Worm (Caenorhabditis elegans) whole organism, L2 larva: ENCODE measurements around the gene ZC395.11.

ENCODE experiments used
- F13H6.1 ChIP-seq: sonication (generic microtip); optimal IDR thresholded peaks from 2 replicates; lab custom pipeline; 2016; ENCODE audit warnings: missing genetic modification characterization, missing compliant biosample characterization
- R02D3.7 ChIP-seq: fragments of 150-350 bp; optimal IDR thresholded peaks from 2 replicates; lab custom pipeline; 2014; ENCODE audit warnings: missing biosample characterization, missing genetic modification characterization
- ZK546.5 ChIP-seq: sonication (generic microtip); optimal IDR thresholded peaks from 2 replicates; lab custom pipeline; 2017; ENCODE audit warnings: missing biosample characterization, missing genetic modification characterization
- ceh-82 ChIP-seq: fragments of 150-350 bp; optimal IDR thresholded peaks from 2 replicates; lab custom pipeline; 2014; ENCODE audit warnings: missing biosample characterization, missing genetic modification characterization
- lin-13 ChIP-seq: fragments of 150-350 bp; optimal IDR thresholded peaks from 2 replicates; lab custom pipeline; 2014; ENCODE audit warnings: missing biosample characterization, missing genetic modification reagents, missing genetic modification characterization
- lsy-2 ChIP-seq, 2 experiments: fragments of 150-350 bp in 1 of 2; sonication (generic microtip) in 1 of 2; optimal IDR thresholded peaks; 2 replicates each; lab custom pipeline; 2014 to 2017; ENCODE audit warnings: missing biosample characterization in 2 of 2, missing genetic modification characterization in 2 of 2
- mdl-1 ChIP-seq, 2 experiments: fragments of 150-350 bp in 1 of 2; sonication (generic microtip) in 1 of 2; optimal IDR thresholded peaks; 2 replicates each; lab custom pipeline; 2017; ENCODE audit warnings: missing biosample characterization in 2 of 2, missing genetic modification characterization in 2 of 2
- nhr-11 ChIP-seq: fragments of 150-350 bp; optimal IDR thresholded peaks from 2 replicates; lab custom pipeline; 2014; ENCODE audit warnings: missing biosample characterization, missing genetic modification characterization
- nhr-12 ChIP-seq: fragments of 150-350 bp; optimal IDR thresholded peaks from 2 replicates; lab custom pipeline; 2014; ENCODE audit warnings: missing biosample characterization, missing genetic modification characterization
- nhr-23 ChIP-seq: fragments of 150-350 bp; optimal IDR thresholded peaks from 2 replicates; lab custom pipeline; 2014; ENCODE audit warnings: missing biosample characterization, missing genetic modification reagents, missing genetic modification characterization
- nhr-77 ChIP-seq: fragments of 150-350 bp; optimal IDR thresholded peaks from 2 replicates; lab custom pipeline; 2014; ENCODE audit warnings: missing biosample characterization, missing genetic modification characterization
- snpc-4 ChIP-seq: fragments of 150-350 bp; optimal IDR thresholded peaks from 2 replicates; lab custom pipeline; 2014; ENCODE audit warnings: missing biosample characterization, missing genetic modification characterization
- unc-62 ChIP-seq: fragments of 150-350 bp; optimal IDR thresholded peaks from 2 replicates; lab custom pipeline; 2014; ENCODE audit warnings: missing biosample characterization, missing genetic modification reagents, missing genetic modification characterization
- ztf-4 ChIP-seq: fragments of 150-350 bp; optimal IDR thresholded peaks from 2 replicates; lab custom pipeline; 2014; ENCODE audit warnings: missing biosample characterization, missing genetic modification characterization

DNA sequence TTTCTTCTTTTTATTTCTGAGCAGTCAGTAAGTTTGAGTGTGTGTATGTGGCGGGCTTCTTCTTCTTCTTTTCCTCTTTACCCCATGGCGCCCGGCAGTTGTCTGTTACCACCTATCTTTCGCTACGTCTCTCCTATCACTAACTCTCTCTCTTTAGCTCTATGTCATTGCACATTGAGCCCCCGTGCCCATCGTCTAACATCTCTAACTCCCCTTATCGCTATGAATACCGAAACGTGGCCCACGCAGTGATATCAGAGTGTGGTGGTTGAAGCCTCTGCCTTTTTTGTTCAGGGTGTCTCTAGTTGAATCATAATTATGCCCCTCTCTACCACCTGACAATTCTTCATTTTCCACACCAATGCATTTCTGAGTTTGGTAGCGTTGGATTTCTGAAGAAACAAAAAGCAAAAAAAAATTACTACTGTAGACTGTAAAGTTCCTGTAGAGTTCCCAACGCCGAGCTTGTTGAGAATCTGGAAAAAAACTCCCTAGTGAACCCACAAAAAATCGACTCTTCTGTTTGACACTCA is 48.5 kb upstream of the ZC395.11 start:
- TF ChIP-seq nhr-23: no peak
- no peak for TF ChIP-seq R02D3.7 (tag; lab: Kevin White, UChicago)
- TF ChIP-seq ZK546.5 (tag; lab: Kevin White, UChicago): no peak
- no peak for TF ChIP-seq lin-13 (GFP tag; lab: Kevin White, UChicago)
- TF ChIP-seq mdl-1 (tag; optimal IDR thresholded peaks at IDR 0.05; lab: Kevin White, UChicago): no peak
- no peak for TF ChIP-seq ceh-82
- no peak for TF ChIP-seq nhr-77 (tag; lab: Kevin White, UChicago)
- no peak for TF ChIP-seq lsy-2 (tag; optimal IDR thresholded peaks at IDR 0.05; lab: Kevin White, UChicago)
- TF ChIP-seq ztf-4 (tag; lab: Kevin White, UChicago): no peak
- peak; percentile 0 for TF ChIP-seq F13H6.1 (tag; lab: Kevin White, UChicago)
- no peak for TF ChIP-seq snpc-4 (tag; lab: Kevin White, UChicago)
- no peak for TF ChIP-seq nhr-11 (tag; lab: Kevin White, UChicago)
- TF ChIP-seq nhr-12: no peak
- no peak for TF ChIP-seq unc-62 (GFP tag; lab: Kevin White, UChicago)
